Worm (Caenorhabditis elegans) whole organism, L4 larva: ENCODE data around the gene F38A1.11.

ENCODE experiments used
- aly-2 ChIP-seq: sonication (generic microtip); optimal IDR thresholded peaks from 2 replicates; lab custom pipeline; 2018; ENCODE audit warnings: missing biosample characterization, missing genetic modification characterization
- ama-1 ChIP-seq: fragments of 150-350 bp; optimal IDR thresholded peaks from 2 replicates; lab custom pipeline; 2014; ENCODE audit warnings: inconsistent platforms, mixed read lengths
- egl-27 ChIP-seq: sonication (generic microtip); optimal IDR thresholded peaks from 3 replicates; lab custom pipeline; 2017; ENCODE audit warnings: missing biosample characterization, missing genetic modification reagents, missing genetic modification characterization
- fkh-10 ChIP-seq: fragments of 150-350 bp; optimal IDR thresholded peaks from 2 replicates; lab custom pipeline; 2014; ENCODE audit warnings: missing biosample characterization, missing genetic modification reagents, missing genetic modification characterization
- lin-1 ChIP-seq: fragments of 200-800 bp; sonication (Bioruptor generic); IDR thresholded peaks from 2 replicates; pipeline ENCODE4 v1.3.6; 2022; ENCODE audit warnings: missing genetic modification reagents, missing genetic modification characterization, missing compliant biosample characterization
- lin-13 ChIP-seq: fragments of 150-350 bp; optimal IDR thresholded peaks from 2 replicates; lab custom pipeline; 2014; ENCODE audit warnings: missing biosample characterization, missing genetic modification reagents, missing genetic modification characterization
- mdt-29 ChIP-seq: fragments of 200-800 bp; sonication (Bioruptor generic); IDR thresholded peaks from 2 replicates; pipeline ENCODE4 v1.3.6; 2022; ENCODE audit warnings: missing genetic modification reagents, missing genetic modification characterization, missing compliant biosample characterization
- mep-1 ChIP-seq: fragments of 150-350 bp; sonication (generic microtip); optimal IDR thresholded peaks from 3 replicates; lab custom pipeline; 2014; ENCODE audit warnings: missing biosample characterization, missing genetic modification characterization
- nhr-11 ChIP-seq: fragments of 150-350 bp; optimal IDR thresholded peaks from 2 replicates; lab custom pipeline; 2014; ENCODE audit warnings: missing biosample characterization, missing genetic modification characterization
- pqm-1 ChIP-seq: sonication (generic microtip); optimal IDR thresholded peaks from 2 replicates; lab custom pipeline; 2017; ENCODE audit warnings: missing biosample characterization, missing genetic modification characterization

ce11 chrIV:1260474-1260873, 13.3 kb downstream of the F38A1.11 start:
- TF ChIP-seq nhr-11 (tag; lab: Kevin White, UChicago) (no peak), pqm-1 (tag; lab: Kevin White, UChicago) (no peak), egl-27 (tag; lab: Kevin White, UChicago) (no peak), mdt-29 (GFP tag; lab: Robert Waterston, UW) (no peak), aly-2 (tag; lab: Kevin White, UChicago) (no peak), mep-1 (no peak), lin-1 (GFP tag; lab: Robert Waterston, UW) (no peak), ama-1 (lab: Kevin White, UChicago) (no peak), lin-13 (no peak), fkh-10 (GFP tag; lab: Kevin White, UChicago) (no peak)
